Fruit fly (Drosophila melanogaster) S2 (cell line): Measurements from ENCODE around the gene CG43901.

Experiments
- CG8478 ChIP-seq: fragments of >200 bp; optimal IDR thresholded peaks from 2 replicates; lab custom pipeline; 2018
- CTCF ChIP-seq, 2 experiments: fragments of >200 bp; optimal IDR thresholded peaks; 2 replicates each; lab custom pipeline; 2018

Gene CG43901

DNA sequence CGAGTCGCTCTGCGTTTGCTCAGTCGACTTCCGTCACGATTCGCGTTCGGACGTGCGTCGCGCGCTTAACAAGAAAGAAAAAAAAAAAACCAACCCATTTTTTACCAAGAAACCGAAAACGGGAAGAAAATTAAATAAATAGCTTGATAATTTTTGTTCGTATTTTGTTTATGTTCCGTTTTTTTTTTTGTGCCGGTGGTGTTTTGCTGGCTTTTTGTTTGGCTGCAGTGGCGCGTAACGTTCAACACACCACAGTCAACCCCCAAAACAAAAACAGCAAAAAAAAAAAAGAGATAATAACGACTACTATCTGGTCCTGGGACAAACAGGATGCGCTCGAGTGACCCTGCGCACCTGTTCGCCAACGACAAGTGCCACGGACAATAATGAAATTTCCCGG is at the start of gene CG43901:
TSS of gene CG43901 (plus strand) at position 301 of the 400 bp plus-strand sequence.
- TF ChIP-seq CG8478 (lab: Kevin White, UChicago) (no peak), CTCF (optimal IDR thresholded peaks at IDR 0.05; lab: Kevin White, UChicago) (no peak)

DNA sequence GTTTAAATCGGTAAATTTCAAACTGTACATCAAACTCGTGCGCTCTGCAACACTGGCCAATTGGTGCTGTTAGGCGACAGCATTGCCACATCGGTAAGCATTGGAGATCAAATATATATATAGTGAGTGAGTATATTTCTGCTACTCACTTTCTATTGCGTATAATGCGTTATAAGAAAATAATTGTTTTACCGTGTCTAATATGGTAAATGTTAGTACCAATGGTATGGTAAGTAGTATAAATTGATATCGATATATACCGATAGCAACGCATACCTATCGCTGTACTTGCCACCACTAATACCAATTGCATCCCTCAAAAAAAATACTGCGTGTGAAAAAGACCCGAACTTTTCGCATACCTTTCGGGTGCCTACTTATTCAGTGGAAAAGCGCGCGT is 48.2 kb upstream of the CG43901 start, which contains the start of the genes sofe and CG2186:
TSS of gene sofe (minus strand) at position 38 of the 400 bp plus-strand sequence.
TSS of gene CG2186 (plus strand) at position 280 of the 400 bp plus-strand sequence.
- no peak for TF ChIP-seq CG8478 (lab: Kevin White, UChicago)
- TF ChIP-seq CTCF (optimal IDR thresholded peaks at IDR 0.05; lab: Kevin White, UChicago) = peak in 1 of 2 experiments; percentile 23

DNA sequence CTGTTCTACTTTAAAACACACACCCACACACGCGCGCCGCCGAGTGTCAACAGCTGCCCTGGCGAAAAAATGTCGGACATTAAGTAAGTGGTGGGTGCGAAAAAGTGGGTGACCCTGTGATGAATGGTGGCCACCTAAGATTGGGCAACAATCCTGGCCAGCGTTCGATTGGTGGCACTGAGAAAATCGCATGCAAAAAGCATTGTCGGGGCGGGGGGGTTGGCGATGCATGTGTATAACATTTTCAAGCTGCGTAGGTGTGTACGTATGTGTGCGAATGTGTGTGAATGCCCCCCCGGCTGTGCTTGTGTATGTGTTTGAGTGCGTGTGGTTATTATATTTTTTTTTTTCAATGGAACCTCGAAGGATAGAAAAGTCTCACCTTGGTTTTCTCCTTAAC is 47.7 kb upstream of the CG43901 start:
- TF ChIP-seq CG8478 (lab: Kevin White, UChicago) = no peak
- TF ChIP-seq CTCF (optimal IDR thresholded peaks at IDR 0.05; lab: Kevin White, UChicago) = no peak

DNA sequence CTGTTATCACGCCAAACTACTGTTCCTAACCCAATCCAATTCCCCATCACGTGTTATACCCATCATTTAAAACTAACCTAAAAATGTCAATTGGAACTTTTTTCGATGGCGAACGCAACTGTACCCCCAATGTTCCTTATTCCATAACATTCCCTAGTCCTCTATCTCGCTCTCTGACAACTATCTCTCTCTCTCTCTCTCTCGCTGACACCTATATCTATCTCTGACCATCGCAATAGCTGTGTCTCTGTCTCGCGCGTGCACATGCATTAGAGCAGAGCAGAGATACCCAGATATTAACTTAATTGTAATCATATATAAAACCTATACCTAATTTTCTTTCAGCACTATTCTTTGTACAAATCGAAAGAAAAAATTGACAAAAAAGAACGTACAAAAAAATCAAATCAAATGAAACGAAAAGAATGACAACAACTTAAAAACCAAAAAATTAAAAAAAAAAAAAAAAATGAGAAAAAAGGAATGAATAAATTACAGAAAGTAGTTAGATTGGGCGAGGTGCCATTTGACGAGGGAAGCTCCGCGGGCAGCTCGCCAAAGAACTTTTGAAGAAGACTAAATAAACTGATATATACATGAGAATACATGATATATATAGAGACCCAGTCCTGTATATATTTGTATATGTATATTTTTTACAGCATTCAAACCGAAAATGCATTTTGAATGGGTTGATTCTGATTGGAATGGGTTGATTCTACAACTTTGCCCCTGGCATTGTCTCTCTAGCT is 39.8 kb upstream of the CG43901 start:
- TF ChIP-seq CG8478 (lab: Kevin White, UChicago) (no peak), CTCF (optimal IDR thresholded peaks at IDR 0.05; lab: Kevin White, UChicago) (peak in 1 of 2 experiments; percentile 14)

DNA sequence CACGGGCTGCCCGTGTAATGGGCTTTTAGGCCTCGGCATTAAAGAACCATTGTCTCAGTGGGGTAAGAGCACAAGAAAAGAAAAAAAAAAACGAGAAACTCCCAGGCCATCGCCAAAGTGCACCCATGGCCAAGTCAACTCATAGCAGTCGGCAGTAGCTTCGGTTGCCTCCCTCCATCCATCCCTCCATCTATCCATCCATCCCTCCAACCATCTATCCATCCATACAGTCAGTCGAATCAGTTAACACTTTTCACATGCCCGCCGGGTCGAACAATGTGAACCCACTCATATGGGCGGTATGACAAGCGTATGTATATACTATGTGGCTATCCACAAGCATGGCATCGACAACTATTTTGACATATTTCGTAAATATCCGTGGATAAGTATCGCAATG is 37.9 kb upstream of the CG43901 start:
- no peak for TF ChIP-seq CTCF (optimal IDR thresholded peaks at IDR 0.05; lab: Kevin White, UChicago)
- no peak for TF ChIP-seq CG8478 (lab: Kevin White, UChicago)

DNA sequence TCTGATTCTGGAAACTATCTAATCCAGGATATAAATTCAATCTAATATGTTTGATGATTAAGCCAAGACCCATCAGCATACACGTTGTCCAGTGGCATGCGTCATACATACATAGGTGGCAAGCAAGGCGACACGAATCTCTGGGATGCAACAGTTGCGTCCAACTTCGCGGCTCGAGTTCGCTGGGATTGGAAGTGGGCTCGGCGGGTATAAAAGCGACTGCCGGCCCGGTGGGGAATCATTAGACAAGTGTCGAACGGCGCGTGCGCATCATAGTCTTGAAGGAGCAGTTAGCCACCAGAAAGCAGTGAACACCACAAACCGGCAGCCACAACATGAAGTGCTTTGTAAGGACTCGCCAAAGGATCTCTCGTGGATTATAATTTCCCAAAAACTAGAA is 36.5 kb upstream of the CG43901 start, which contains the start of gene CG2157:
TSS of gene CG2157 (plus strand) at position 240 of the 400 bp plus-strand sequence.
- TF ChIP-seq CTCF (optimal IDR thresholded peaks at IDR 0.05; lab: Kevin White, UChicago) = no peak
- TF ChIP-seq CG8478 (lab: Kevin White, UChicago) = no peak

DNA sequence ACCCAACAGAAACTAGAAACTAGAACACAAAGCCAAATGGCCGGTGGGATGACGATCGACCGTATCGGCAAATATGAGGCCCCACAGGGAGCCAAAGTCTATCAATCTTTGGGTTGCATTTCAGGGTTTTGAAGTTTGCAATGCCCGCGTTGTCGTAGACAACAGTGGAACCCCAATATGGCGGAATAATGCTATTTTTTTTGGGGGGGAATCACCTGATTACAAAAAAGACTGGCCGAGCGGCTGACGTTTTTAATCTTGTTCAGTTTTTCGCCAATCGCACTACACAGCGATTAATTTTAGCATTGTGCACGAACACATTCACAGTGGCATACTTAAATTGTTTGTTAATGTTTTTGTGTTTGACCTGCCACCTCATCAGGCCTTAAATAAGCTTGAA is 29.1 kb upstream of the CG43901 start:
- no peak for TF ChIP-seq CTCF (optimal IDR thresholded peaks at IDR 0.05; lab: Kevin White, UChicago)
- TF ChIP-seq CG8478 (lab: Kevin White, UChicago) = no peak

DNA sequence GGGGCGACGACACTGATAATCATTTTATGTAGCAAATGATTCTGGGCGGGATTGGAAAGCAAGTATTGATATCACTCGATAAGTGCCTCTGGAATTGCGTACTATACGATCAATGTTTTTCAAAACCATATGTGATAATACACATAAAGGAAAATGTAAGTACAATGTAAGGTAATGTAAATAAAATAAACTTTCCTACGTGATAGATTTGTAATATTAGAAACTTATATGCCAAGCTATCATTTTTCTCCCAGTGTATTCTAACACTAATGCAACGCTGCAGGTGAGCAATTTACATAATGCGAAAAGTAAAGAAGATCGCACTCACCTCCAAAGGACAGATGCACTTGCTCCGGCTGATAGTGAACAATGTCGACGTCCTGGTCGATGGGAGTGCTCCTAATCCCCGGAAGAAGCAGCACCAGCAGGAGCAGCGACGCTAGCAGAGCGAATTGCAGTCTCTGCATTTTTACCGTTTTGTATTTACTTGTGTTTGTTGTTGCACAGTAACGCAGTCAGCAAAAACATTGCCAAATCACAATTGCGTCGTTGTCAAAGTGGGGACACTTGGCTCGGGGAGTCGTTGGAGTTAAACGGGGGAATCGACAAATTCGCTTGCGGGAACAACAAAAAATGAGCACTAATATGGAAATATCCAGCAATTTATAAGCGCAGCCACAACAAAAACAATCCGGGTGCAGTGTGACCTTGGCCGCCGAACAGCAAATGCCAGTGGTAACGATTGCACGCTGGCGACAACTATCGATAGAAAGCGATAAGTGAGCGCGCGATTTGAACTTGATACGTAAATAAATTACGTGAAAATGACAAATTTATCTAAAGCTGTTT is 28.3 kb upstream of the CG43901 start, which contains the start of gene CG1637:
TSS of gene CG1637 (minus strand) at position 807 of the 849 bp plus-strand sequence.
- no peak for TF ChIP-seq CTCF (optimal IDR thresholded peaks at IDR 0.05; lab: Kevin White, UChicago)
- TF ChIP-seq CG8478 (lab: Kevin White, UChicago) = no peak

DNA sequence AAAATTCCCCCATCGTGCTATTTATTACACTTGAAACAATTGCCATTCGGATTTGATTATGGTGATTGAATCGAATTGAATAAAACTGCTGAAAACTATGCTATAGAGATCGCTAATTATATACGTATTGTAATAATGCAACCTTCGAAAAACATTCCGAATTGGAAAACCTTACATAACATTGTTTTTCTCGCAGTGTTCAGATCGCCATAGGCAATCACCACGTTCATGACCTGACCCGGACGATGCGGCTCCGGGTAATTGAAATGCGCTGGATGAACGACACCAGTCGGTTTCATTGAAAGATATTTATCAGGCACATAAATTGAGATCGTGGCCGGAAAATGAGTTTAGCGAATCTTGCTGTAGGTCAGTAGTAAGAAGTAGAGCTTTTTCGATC is 22.8 kb upstream of the CG43901 start:
- TF ChIP-seq CTCF (optimal IDR thresholded peaks at IDR 0.05; lab: Kevin White, UChicago) = no peak
- no peak for TF ChIP-seq CG8478 (lab: Kevin White, UChicago)

DNA sequence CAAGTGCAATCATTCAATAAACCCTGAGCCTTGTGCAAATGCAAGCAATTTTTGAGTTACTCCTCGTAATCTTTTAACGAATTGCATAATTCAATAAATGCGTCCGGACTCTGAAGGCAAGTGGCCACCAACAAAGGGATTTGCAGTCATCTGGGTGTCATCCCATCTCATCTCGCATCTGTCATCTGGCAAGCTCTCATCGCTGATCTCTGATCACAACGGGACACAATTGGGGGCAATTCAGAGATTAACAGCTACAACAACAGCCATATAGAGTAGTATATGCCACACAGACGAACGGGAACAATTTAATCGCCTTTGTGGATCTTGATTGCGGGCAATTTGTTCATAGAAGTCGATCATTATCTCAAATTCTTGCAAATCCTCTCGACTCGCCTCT is 21.8 kb upstream of the CG43901 start:
- no peak for TF ChIP-seq CTCF (optimal IDR thresholded peaks at IDR 0.05; lab: Kevin White, UChicago)
- TF ChIP-seq CG8478 (lab: Kevin White, UChicago) = no peak

DNA sequence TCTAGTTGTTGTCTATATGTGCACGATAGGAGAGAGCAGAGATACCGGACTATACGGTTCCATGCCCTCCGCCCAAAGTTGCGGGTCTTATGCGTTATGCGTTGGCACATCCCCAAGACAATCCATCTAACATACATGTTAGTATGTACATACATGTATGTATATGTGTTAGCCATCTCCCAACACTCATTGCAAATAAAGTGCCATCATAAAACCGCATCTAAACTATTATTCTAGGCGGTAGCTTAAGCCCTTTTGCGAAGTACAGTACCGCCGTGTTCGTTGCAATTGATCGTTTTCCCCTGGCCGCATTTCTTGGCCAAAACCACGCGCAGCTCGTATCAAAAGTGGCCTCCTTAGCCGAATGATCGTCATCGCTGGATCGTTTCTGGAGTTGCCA is 19.1 kb upstream of the CG43901 start:
- TF ChIP-seq CTCF (optimal IDR thresholded peaks at IDR 0.05; lab: Kevin White, UChicago) (no peak), CG8478 (lab: Kevin White, UChicago) (no peak)

DNA sequence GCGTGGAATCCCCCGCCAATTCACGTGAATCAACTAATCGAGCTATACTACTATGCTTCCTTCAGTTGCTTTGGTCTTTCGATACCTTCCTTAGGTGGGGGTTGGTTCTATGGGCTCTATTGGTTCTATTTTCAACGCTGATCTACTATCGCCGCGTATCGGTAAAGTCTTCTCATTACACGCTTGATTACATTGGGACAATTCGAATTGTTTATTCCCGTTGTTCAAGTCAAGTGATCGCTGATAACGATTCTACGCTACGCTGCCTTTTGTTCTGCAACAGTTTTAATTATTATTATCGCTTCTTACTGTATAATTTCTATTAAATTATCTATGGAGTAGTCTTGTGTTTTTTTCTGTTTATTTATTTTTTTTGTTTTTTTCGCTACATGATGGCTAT is 17.9 kb upstream of the CG43901 start:
- TF ChIP-seq CG8478 (lab: Kevin White, UChicago) = no peak
- no peak for TF ChIP-seq CTCF (optimal IDR thresholded peaks at IDR 0.05; lab: Kevin White, UChicago)

DNA sequence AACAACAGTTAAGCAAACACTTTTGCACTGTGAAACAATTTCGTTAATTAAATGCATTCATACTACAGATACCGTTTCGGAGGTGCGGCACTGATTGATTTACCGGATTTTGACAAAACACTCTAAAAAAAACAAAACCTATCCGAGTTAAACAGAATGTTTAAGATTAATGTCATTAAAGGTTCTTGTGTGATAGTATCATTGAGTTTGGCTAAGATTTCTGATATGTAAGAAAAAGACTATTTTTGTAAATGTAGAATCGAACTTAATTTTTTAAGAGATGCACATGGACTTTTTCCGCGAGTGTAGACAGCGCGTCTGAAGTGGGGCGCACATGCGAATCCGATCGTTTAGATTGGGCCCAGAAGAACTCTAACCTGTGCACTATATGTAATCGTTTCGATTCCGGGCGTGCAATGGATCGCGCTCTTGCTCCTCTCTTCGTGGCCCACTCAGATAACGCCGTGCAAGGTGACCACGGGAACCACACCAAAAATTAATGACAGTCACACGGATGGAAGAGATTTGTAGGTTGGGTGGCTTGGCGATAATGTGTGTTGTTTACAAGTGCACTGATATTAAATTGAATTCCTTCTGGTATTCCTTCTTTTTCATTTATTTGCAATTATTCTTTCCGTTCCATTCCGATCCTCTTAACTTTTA is 15.5 kb upstream of the CG43901 start:
- no peak for TF ChIP-seq CG8478 (lab: Kevin White, UChicago)
- no peak for TF ChIP-seq CTCF (optimal IDR thresholded peaks at IDR 0.05; lab: Kevin White, UChicago)

DNA sequence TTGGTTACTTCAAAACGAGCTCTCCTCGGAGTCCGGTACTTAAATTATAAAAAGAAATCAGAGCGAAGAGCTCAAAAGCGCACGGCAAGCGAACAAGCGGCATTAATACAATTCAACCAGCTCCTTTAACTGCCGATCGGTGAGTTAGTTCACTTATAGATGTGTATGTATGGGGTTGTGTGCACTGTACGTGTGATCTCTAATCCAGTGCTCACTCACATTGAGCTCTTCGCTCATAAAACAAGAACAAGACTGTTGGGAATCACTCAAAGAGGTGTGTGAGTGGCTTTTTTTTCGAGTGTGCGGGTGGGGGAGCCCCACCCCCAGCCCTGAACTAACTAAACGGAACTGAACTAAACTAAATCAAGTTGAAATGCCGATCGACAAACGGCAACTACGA is 14.4 kb upstream of the CG43901 start, which contains the start of gene Ork1:
TSS of gene Ork1 (minus strand) at position 101 of the 400 bp plus-strand sequence.
- TF ChIP-seq CG8478 (lab: Kevin White, UChicago) (no peak), CTCF (optimal IDR thresholded peaks at IDR 0.05; lab: Kevin White, UChicago) (no peak)
